Fruit fly (Drosophila melanogaster) whole organism, embryonic: Measurements from ENCODE around the gene scat.

ENCODE experiments used
- Adf1 ChIP-seq: fragments of 200-800 bp; sonication (Bioruptor generic); IDR thresholded peaks from 2 replicates; pipeline ENCODE4 v1.3.6; 2022; ENCODE audit warnings: missing biosample characterization, missing genetic modification characterization
- Atf3 ChIP-seq: fragments of 200-800 bp; sonication (Bioruptor generic); optimal IDR thresholded peaks from 3 replicates; lab custom pipeline; 2016; ENCODE audit warnings: missing biosample characterization, missing genetic modification characterization
- CG10274 ChIP-seq: fragments of 200-800 bp; sonication (Bioruptor generic); optimal IDR thresholded peaks from 3 replicates; lab custom pipeline; 2017; ENCODE audit warnings: missing biosample characterization, mild to moderate bottlenecking, missing genetic modification characterization
- CG10366 ChIP-seq: fragments of 200-800 bp; sonication (Bioruptor generic); IDR thresholded peaks from 2 replicates; pipeline ENCODE4 v1.3.6; 2022; ENCODE audit warnings: missing biosample characterization, missing genetic modification characterization
- CG10565 ChIP-seq: fragments of 200-800 bp; sonication (Bioruptor generic); optimal IDR thresholded peaks from 3 replicates; lab custom pipeline; 2016; ENCODE audit warnings: missing biosample characterization, mild to moderate bottlenecking, missing genetic modification characterization
- CG13296 ChIP-seq: fragments of 200-800 bp; sonication (Bioruptor generic); optimal IDR thresholded peaks from 3 replicates; lab custom pipeline; 2018; ENCODE audit warnings: missing biosample characterization, mild to moderate bottlenecking, missing genetic modification characterization
- CG13424 ChIP-seq: fragments of 200-800 bp; sonication (Bioruptor generic); optimal IDR thresholded peaks from 2 replicates; lab custom pipeline; 2019; ENCODE audit warnings: missing biosample characterization, mild to moderate bottlenecking, missing genetic modification characterization, moderate library complexity
- CG15269 ChIP-seq: fragments of 200-800 bp; sonication (Bioruptor generic); optimal IDR thresholded peaks from 2 replicates; lab custom pipeline; 2018; ENCODE audit warnings: missing biosample characterization, mild to moderate bottlenecking, missing genetic modification characterization, moderate library complexity
- CG15479 ChIP-seq: fragments of 200-800 bp; sonication (Bioruptor generic); optimal IDR thresholded peaks from 3 replicates; lab custom pipeline; 2019; ENCODE audit warnings: missing biosample characterization, mild to moderate bottlenecking, missing genetic modification characterization, moderate library complexity
- CG1603 ChIP-seq: fragments of 200-800 bp; sonication (Bioruptor generic); optimal IDR thresholded peaks from 2 replicates; lab custom pipeline; 2019; ENCODE audit warnings: missing biosample characterization, mild to moderate bottlenecking, missing genetic modification characterization, moderate library complexity
- CG18476 ChIP-seq: fragments of 200-800 bp; sonication (Bioruptor generic); optimal IDR thresholded peaks from 2 replicates; lab custom pipeline; 2016; ENCODE audit warnings: missing biosample characterization, mild to moderate bottlenecking, missing genetic modification characterization
- CG31441 ChIP-seq: fragments of 200-800 bp; sonication (Bioruptor generic); IDR thresholded peaks from 2 replicates; pipeline ENCODE4 v1.3.6; 2022; ENCODE audit warnings: missing biosample characterization, missing genetic modification characterization
- CG6683 ChIP-seq: fragments of 200-800 bp; sonication (Bioruptor generic); optimal IDR thresholded peaks from 2 replicates; lab custom pipeline; 2017; ENCODE audit warnings: missing biosample characterization, mild to moderate bottlenecking, missing genetic modification characterization, missing genetic modification reagents
- CG6689 ChIP-seq: fragments of 200-800 bp; sonication (Bioruptor generic); IDR thresholded peaks from 2 replicates; pipeline ENCODE4 v1.3.6; 2022; ENCODE audit warnings: missing biosample characterization, missing genetic modification characterization
- CG7357 ChIP-seq: fragments of 200-800 bp; sonication (Bioruptor generic); IDR thresholded peaks from 3 replicates; pipeline ENCODE4 v1.3.6; 2022; ENCODE audit warnings: missing biosample characterization, missing genetic modification characterization
- CG7839 ChIP-seq: fragments of 200-800 bp; sonication (Bioruptor generic); optimal IDR thresholded peaks from 3 replicates; lab custom pipeline; 2018; ENCODE audit warnings: missing biosample characterization, mild to moderate bottlenecking, missing genetic modification characterization, moderate library complexity
- CG8290 ChIP-seq, 3 experiments: fragments of 200-800 bp; sonication (Bioruptor generic); optimal IDR thresholded peaks; 2 replicates each; lab custom pipeline; 2016 to 2019; ENCODE audit warnings: missing biosample characterization in 3 of 3, missing genetic modification characterization in 3 of 3, mild to moderate bottlenecking in 2 of 3, moderate library complexity in 1 of 3
- CG8765 ChIP-seq: fragments of 200-800 bp; sonication (Bioruptor generic); IDR thresholded peaks from 2 replicates; pipeline ENCODE4 v1.3.6; 2022; ENCODE audit warnings: missing biosample characterization, missing genetic modification characterization
- CG9437 ChIP-seq: fragments of 200-800 bp; sonication (Bioruptor generic); optimal IDR thresholded peaks from 2 replicates; lab custom pipeline; 2018; ENCODE audit warnings: missing biosample characterization, mild to moderate bottlenecking, missing genetic modification characterization
- CG9797 ChIP-seq: fragments of 200-800 bp; sonication (Bioruptor generic); optimal IDR thresholded peaks from 3 replicates; lab custom pipeline; 2018; ENCODE audit warnings: missing biosample characterization, mild to moderate bottlenecking, missing genetic modification characterization
- Eip74EF ChIP-seq, 2 experiments: fragments of 200-800 bp in 1 of 2; fragments of >200 bp in 1 of 2; sonication (Bioruptor generic) in 1 of 2; optimal IDR thresholded peaks; 2 replicates each; lab custom pipeline; 2017 to 2019; ENCODE audit warnings: missing biosample characterization in 2 of 2, missing genetic modification characterization in 2 of 2, mild to moderate bottlenecking in 1 of 2, moderate library complexity in 1 of 2
- HHEX ChIP-seq: fragments of 200-800 bp; sonication (Bioruptor generic); optimal IDR thresholded peaks from 3 replicates; lab custom pipeline; 2017; ENCODE audit warnings: missing biosample characterization, mild to moderate bottlenecking, missing genetic modification characterization, missing genetic modification reagents
- Hand ChIP-seq: fragments of 200-800 bp; sonication (Bioruptor generic); optimal IDR thresholded peaks from 2 replicates; lab custom pipeline; 2017; ENCODE audit warnings: mild to moderate bottlenecking, missing biosample characterization, missing genetic modification reagents, missing genetic modification characterization
- HmgD ChIP-seq: fragments of 200-800 bp; sonication (Bioruptor generic); optimal IDR thresholded peaks from 3 replicates; lab custom pipeline; 2016; ENCODE audit warnings: missing biosample characterization, missing genetic modification characterization
- HmgZ ChIP-seq: fragments of 200-800 bp; sonication (Bioruptor generic); optimal IDR thresholded peaks from 2 replicates; lab custom pipeline; 2018; ENCODE audit warnings: missing biosample characterization, mild to moderate bottlenecking, missing genetic modification characterization
- MESR4 ChIP-seq: fragments of 200-800 bp; sonication (Bioruptor generic); optimal IDR thresholded peaks from 2 replicates; lab custom pipeline; 2018; ENCODE audit warnings: missing biosample characterization, mild to moderate bottlenecking, missing genetic modification characterization, moderate library complexity
- Meics ChIP-seq: fragments of 200-800 bp; sonication (Bioruptor generic); optimal IDR thresholded peaks from 2 replicates; lab custom pipeline; 2017; ENCODE audit warnings: missing biosample characterization, mild to moderate bottlenecking, missing genetic modification characterization
- Oli ChIP-seq: fragments of 200-800 bp; sonication (Bioruptor generic); optimal IDR thresholded peaks from 2 replicates; lab custom pipeline; 2018; ENCODE audit warnings: missing biosample characterization, mild to moderate bottlenecking, missing genetic modification characterization, moderate library complexity
- Rfx ChIP-seq: fragments of 200-800 bp; sonication (Bioruptor generic); IDR thresholded peaks from 2 replicates; pipeline ENCODE4 v1.3.6; 2022; ENCODE audit warnings: missing biosample characterization, missing genetic modification characterization
- Sox100B ChIP-seq: fragments of 200-800 bp; sonication (Bioruptor generic); optimal IDR thresholded peaks from 3 replicates; lab custom pipeline; 2018; ENCODE audit warnings: missing biosample characterization, mild to moderate bottlenecking, missing genetic modification characterization
- Stat92E ChIP-seq, 3 experiments: fragments of >200 bp in 2 of 3; fragments of 200-800 bp in 1 of 3; sonication (Bioruptor generic) in 1 of 3; optimal IDR thresholded peaks; 2 replicates each; lab custom pipeline; 2017 to 2019; ENCODE audit warnings: missing biosample characterization in 3 of 3, missing genetic modification characterization in 3 of 3, mild to moderate bottlenecking in 1 of 3, moderate library complexity in 1 of 3
- TFAM ChIP-seq: fragments of 200-800 bp; sonication (Bioruptor generic); optimal IDR thresholded peaks from 2 replicates; lab custom pipeline; 2017; ENCODE audit warnings: missing biosample characterization, missing genetic modification characterization, inconsistent platforms
- Usf ChIP-seq: fragments of 200-800 bp; sonication (Bioruptor generic); optimal IDR thresholded peaks from 2 replicates; lab custom pipeline; 2017; ENCODE audit warnings: missing genotype, missing biosample characterization, missing genetic modification characterization
- amos ChIP-seq: fragments of 200-800 bp; sonication (Bioruptor generic); IDR thresholded peaks from 2 replicates; pipeline ENCODE4 v1.3.6; 2022; ENCODE audit warnings: missing biosample characterization, missing genetic modification characterization; ENCODE audit not compliant: partially characterized antibody
- cg ChIP-seq: fragments of 200-800 bp; sonication (Bioruptor generic); optimal IDR thresholded peaks from 3 replicates; lab custom pipeline; 2019; ENCODE audit warnings: missing biosample characterization, mild to moderate bottlenecking, missing genetic modification characterization, moderate library complexity
- esg ChIP-seq: fragments of 200-800 bp; sonication (Bioruptor generic); conservative IDR thresholded peaks from 2 replicates; pipeline ENCODE4 v1.3.6; 2022; ENCODE audit warnings: missing biosample characterization, missing genetic modification characterization
- gt ChIP-seq: fragments of 200-800 bp; sonication (Bioruptor generic); IDR thresholded peaks from 2 replicates; pipeline ENCODE4 v1.3.6; 2022; ENCODE audit warnings: missing biosample characterization, missing genetic modification characterization
- hb ChIP-seq: fragments of 200-800 bp; sonication (Bioruptor generic); IDR thresholded peaks from 3 replicates; pipeline ENCODE4 v1.3.6; 2022; ENCODE audit warnings: missing biosample characterization, missing genetic modification characterization; ENCODE audit not compliant: partially characterized antibody
- her ChIP-seq: fragments of 200-800 bp; sonication (Bioruptor generic); optimal IDR thresholded peaks from 2 replicates; lab custom pipeline; 2016; ENCODE audit warnings: missing biosample characterization, missing genetic modification characterization
- jumu ChIP-seq: fragments of 200-800 bp; sonication (Bioruptor generic); optimal IDR thresholded peaks from 3 replicates; lab custom pipeline; 2016; ENCODE audit warnings: missing biosample characterization, missing genetic modification characterization
- lbe ChIP-seq: fragments of 200-800 bp; sonication (Bioruptor generic); optimal IDR thresholded peaks from 2 replicates; lab custom pipeline; 2016; ENCODE audit warnings: missing biosample characterization, mild to moderate bottlenecking, missing genetic modification characterization
- oc ChIP-seq: fragments of 200-800 bp; sonication (Bioruptor generic); optimal IDR thresholded peaks from 2 replicates; lab custom pipeline; 2018; ENCODE audit warnings: missing biosample characterization, mild to moderate bottlenecking, missing genetic modification characterization, moderate library complexity
- onecut ChIP-seq: fragments of 200-800 bp; sonication (Bioruptor generic); IDR thresholded peaks from 2 replicates; pipeline ENCODE4 v1.3.6; 2022; ENCODE audit warnings: missing biosample characterization, missing genetic modification characterization
- sens-2 ChIP-seq: fragments of 200-800 bp; sonication (Bioruptor generic); IDR thresholded peaks from 2 replicates; pipeline ENCODE4 v1.3.6; 2022; ENCODE audit warnings: missing biosample characterization, missing genetic modification characterization
- tna ChIP-seq: fragments of 200-800 bp; sonication (Bioruptor generic); IDR thresholded peaks from 2 replicates; pipeline ENCODE4 v1.3.6; 2022; ENCODE audit warnings: missing biosample characterization, missing genetic modification characterization; ENCODE audit not compliant: partially characterized antibody
- tup ChIP-seq: fragments of 200-800 bp; sonication (Bioruptor generic); optimal IDR thresholded peaks from 2 replicates; lab custom pipeline; 2016; ENCODE audit warnings: missing biosample characterization, mild to moderate bottlenecking, missing genetic modification characterization, moderate library complexity
- usp ChIP-seq: fragments of >200 bp; optimal IDR thresholded peaks from 2 replicates; lab custom pipeline; 2017; ENCODE audit warnings: missing biosample characterization, missing genetic modification characterization
- vnd ChIP-seq: fragments of 200-800 bp; sonication (Bioruptor generic); IDR thresholded peaks from 3 replicates; pipeline ENCODE4 v1.3.6; 2022; ENCODE audit warnings: missing biosample characterization, missing genetic modification characterization; ENCODE audit not compliant: partially characterized antibody
- vvl ChIP-seq: fragments of 200-800 bp; sonication (Bioruptor generic); IDR thresholded peaks from 2 replicates; pipeline ENCODE4 v1.3.6; 2022; ENCODE audit warnings: missing biosample characterization, missing genetic modification characterization

Gene scat

DNA sequence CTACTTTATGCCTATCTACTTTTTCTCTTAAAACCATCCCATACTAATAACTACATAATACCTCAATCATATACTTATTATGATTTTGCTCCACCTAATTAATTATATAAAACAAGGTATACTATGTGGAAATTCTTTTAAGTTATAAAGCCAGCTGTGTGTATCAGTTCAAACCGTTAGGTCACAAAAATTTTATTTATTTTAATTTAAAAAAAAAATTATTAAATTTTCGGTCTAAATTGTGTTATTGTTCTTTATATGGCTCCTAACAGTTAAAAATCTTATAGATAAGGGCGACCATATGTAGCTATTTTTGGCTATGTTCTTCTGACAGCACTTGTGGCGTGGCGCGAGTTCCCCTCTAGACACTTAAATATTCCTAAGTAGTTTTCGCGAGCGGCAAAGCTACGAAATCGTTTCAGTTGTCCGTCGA is 43.9 kb upstream of the scat start, which contains the start of gene Aldh:
Aldh (plus strand) TSS at position 150 of the 433 bp plus-strand sequence.
- peak; percentile 35 for TF ChIP-seq CG13424 (tag; lab: Kevin White, UChicago)
- no peak for TF ChIP-seq TFAM (GFP tag; lab: Kevin White, UChicago)
- peak; percentile 20; the same call in 1 of the 2 replicates for TF ChIP-seq vvl (GFP tag; lab: Robert Waterston, UW)
- peak; percentile 18 for TF ChIP-seq HHEX
- TF ChIP-seq Usf (GFP tag; lab: Kevin White, UChicago): no peak
- TF ChIP-seq Sox100B (GFP tag; lab: Kevin White, UChicago): peak; percentile 12
- TF ChIP-seq onecut (GFP tag; lab: Robert Waterston, UW): no peak
- no peak for TF ChIP-seq Adf1
- no peak for TF ChIP-seq CG10274 (GFP tag; lab: Kevin White, UChicago)
- no peak for TF ChIP-seq CG10565
- TF ChIP-seq Oli (tag; lab: Kevin White, UChicago): peak; percentile 7
- no peak for TF ChIP-seq oc (tag; lab: Kevin White, UChicago)
- no peak for TF ChIP-seq Atf3 (GFP tag; lab: Kevin White, UChicago)
- no peak for TF ChIP-seq HmgD (GFP tag; lab: Kevin White, UChicago)
- no peak for TF ChIP-seq vnd (GFP tag; lab: Robert Waterston, UW)
- TF ChIP-seq CG10366 (GFP tag; lab: Robert Waterston, UW): peak; percentile 40; the same call in 1 of the 2 replicates
- no peak for TF ChIP-seq gt (GFP tag; lab: Robert Waterston, UW)
- no peak for TF ChIP-seq sens-2
- peak; percentile 40 for TF ChIP-seq CG6689 (GFP tag; lab: Robert Waterston, UW)
- peak; percentile 40 for TF ChIP-seq CG13296 (GFP tag; lab: Kevin White, UChicago)
- TF ChIP-seq Rfx: peak; percentile 80
- no peak for TF ChIP-seq jumu
- peak; percentile 24 for TF ChIP-seq Hand (GFP tag; lab: Kevin White, UChicago)
- no peak for TF ChIP-seq CG8290 (GFP tag; optimal IDR thresholded peaks at IDR 0.05; lab: Kevin White, UChicago)
- TF ChIP-seq CG8290 (tag; optimal IDR thresholded peaks at IDR 0.05; lab: Kevin White, UChicago): peak in 1 of 2 experiments; percentile 12
- no peak for TF ChIP-seq CG1603
- no peak for TF ChIP-seq CG6683
- no peak for TF ChIP-seq Stat92E (GFP tag; optimal IDR thresholded peaks at IDR 0.05; lab: Kevin White, UChicago)
- 0 out of 2 replicates have a peak, but pooled peaks have one; percentile 13 for TF ChIP-seq amos (GFP tag; lab: Robert Waterston, UW)
- peak; percentile 10 for TF ChIP-seq HmgZ (tag; lab: Kevin White, UChicago)
- no peak for TF ChIP-seq hb (GFP tag; lab: Robert Waterston, UW)
- TF ChIP-seq CG7839: no peak
- TF ChIP-seq cg (GFP tag; lab: Kevin White, UChicago): no peak
- TF ChIP-seq tna (GFP tag; lab: Robert Waterston, UW): no peak
- TF ChIP-seq CG15269 (tag; lab: Kevin White, UChicago): no peak
- no peak for TF ChIP-seq lbe (GFP tag; lab: Kevin White, UChicago)
- TF ChIP-seq CG9797 (GFP tag; lab: Kevin White, UChicago): no peak
- TF ChIP-seq MESR4 (GFP tag; lab: Kevin White, UChicago): no peak
- TF ChIP-seq Eip74EF (GFP tag; optimal IDR thresholded peaks at IDR 0.05; lab: Kevin White, UChicago): no peak
- TF ChIP-seq tup (GFP tag; lab: Kevin White, UChicago): no peak
- peak; percentile 14 for TF ChIP-seq CG9437 (GFP tag; lab: Kevin White, UChicago)
- TF ChIP-seq her (GFP tag; lab: Kevin White, UChicago): no peak
- TF ChIP-seq Meics (GFP tag; lab: Kevin White, UChicago): peak; percentile 67
- TF ChIP-seq CG8765 (GFP tag; lab: Robert Waterston, UW): peak; percentile 31; the same call in 1 of the 2 replicates
- TF ChIP-seq CG18476: no peak
- TF ChIP-seq CG15479 (GFP tag; lab: Kevin White, UChicago): no peak
- TF ChIP-seq CG7357 (GFP tag; lab: Robert Waterston, UW): no peak
- TF ChIP-seq CG31441 (GFP tag; lab: Robert Waterston, UW): 0 out of 2 replicates have a peak, but pooled peaks have one; percentile 25
- no peak for TF ChIP-seq esg (GFP tag; lab: Robert Waterston, UW)
- no peak for TF ChIP-seq usp
